Worm (Caenorhabditis elegans) whole organism, mixed stage, embryonic: ENCODE measurements around the gene sru-1.

Experiments
- M03D4.4 ChIP-seq: sonication (generic microtip); optimal IDR thresholded peaks from 2 replicates; lab custom pipeline; 2017; ENCODE audit warnings: mild to moderate bottlenecking, missing genetic modification characterization, missing compliant biosample characterization
- bed-3 ChIP-seq: fragments of 200-800 bp; sonication (Bioruptor generic); optimal IDR thresholded peaks from 3 replicates; lab custom pipeline; 2018; ENCODE audit warnings: mild to moderate bottlenecking, missing genetic modification characterization, moderate library complexity, missing compliant biosample characterization
- blmp-1 ChIP-seq: fragments of 150-350 bp; optimal IDR thresholded peaks from 2 replicates; lab custom pipeline; 2014; ENCODE audit warnings: missing biosample characterization, missing genetic modification characterization
- ceh-39 ChIP-seq: fragments of 150-350 bp; optimal IDR thresholded peaks from 2 replicates; lab custom pipeline; 2014; ENCODE audit warnings: missing biosample characterization, missing genetic modification characterization
- ceh-43 ChIP-seq: fragments of 200-800 bp; sonication (Bioruptor generic); optimal IDR thresholded peaks from 2 replicates; lab custom pipeline; 2018; ENCODE audit warnings: mild to moderate bottlenecking, missing genetic modification characterization, moderate library complexity, missing compliant biosample characterization
- ceh-83 ChIP-seq: fragments of 200-800 bp; sonication (Bioruptor generic); optimal IDR thresholded peaks from 2 replicates; lab custom pipeline; 2018; ENCODE audit warnings: mild to moderate bottlenecking, missing genetic modification characterization, missing compliant biosample characterization
- ces-1 ChIP-seq: fragments of 150-350 bp; optimal IDR thresholded peaks from 2 replicates; lab custom pipeline; 2014; ENCODE audit warnings: missing biosample characterization, missing genetic modification reagents, missing genetic modification characterization
- cnd-1 ChIP-seq: fragments of 200-800 bp; sonication (Bioruptor generic); optimal IDR thresholded peaks from 2 replicates; lab custom pipeline; 2018; ENCODE audit warnings: mild to moderate bottlenecking, missing genetic modification characterization, missing compliant biosample characterization
- drap-1 ChIP-seq: fragments of 200-800 bp; sonication (Bioruptor generic); optimal IDR thresholded peaks from 3 replicates; lab custom pipeline; 2018; ENCODE audit warnings: mild to moderate bottlenecking, missing genetic modification characterization, missing compliant biosample characterization
- elt-1 ChIP-seq: sonication (generic microtip); optimal IDR thresholded peaks from 2 replicates; lab custom pipeline; 2017; ENCODE audit warnings: missing genetic modification characterization, mild to moderate bottlenecking, missing compliant biosample characterization, antibody characterized with exemption, moderate library complexity, borderline replicate concordance; ENCODE audit not compliant: insufficient read depth
- elt-3 ChIP-seq: fragments of 150-350 bp; optimal IDR thresholded peaks from 2 replicates; lab custom pipeline; 2014; ENCODE audit warnings: missing biosample characterization, missing genetic modification characterization
- flh-1 ChIP-seq: fragments of 200-800 bp; sonication (Bioruptor generic); optimal IDR thresholded peaks from 2 replicates; lab custom pipeline; 2018; ENCODE audit warnings: mild to moderate bottlenecking, missing genetic modification characterization, moderate library complexity, missing compliant biosample characterization
- ham-2 ChIP-seq: fragments of 200-800 bp; sonication (Bioruptor generic); optimal IDR thresholded peaks from 2 replicates; lab custom pipeline; 2018; ENCODE audit warnings: mild to moderate bottlenecking, missing genetic modification characterization, missing compliant biosample characterization
- hlh-1 ChIP-seq: fragments of 150-350 bp; optimal IDR thresholded peaks from 2 replicates; lab custom pipeline; 2014; ENCODE audit warnings: missing biosample characterization, missing genetic modification reagents, missing genetic modification characterization
- lin-13 ChIP-seq: fragments of 150-350 bp; optimal IDR thresholded peaks from 2 replicates; lab custom pipeline; 2014; ENCODE audit warnings: missing biosample characterization, missing genetic modification characterization
- lin-32 ChIP-seq: fragments of 200-800 bp; sonication (Bioruptor generic); optimal IDR thresholded peaks from 2 replicates; lab custom pipeline; 2018; ENCODE audit warnings: mild to moderate bottlenecking, missing genetic modification characterization, missing compliant biosample characterization
- lsy-2 ChIP-seq: fragments of 150-350 bp; optimal IDR thresholded peaks from 2 replicates; lab custom pipeline; 2014; ENCODE audit warnings: missing biosample characterization, missing genetic modification characterization
- mab-5 ChIP-seq: fragments of 150-350 bp; optimal IDR thresholded peaks from 2 replicates; lab custom pipeline; 2014; ENCODE audit warnings: missing biosample characterization, missing genetic modification characterization
- mep-1 ChIP-seq: fragments of 150-350 bp; optimal IDR thresholded peaks from 2 replicates; lab custom pipeline; 2017; ENCODE audit warnings: missing biosample characterization, missing genetic modification reagents, missing genetic modification characterization, inconsistent platforms
- mls-2 ChIP-seq: sonication (generic microtip); optimal IDR thresholded peaks from 2 replicates; lab custom pipeline; 2016; ENCODE audit warnings: mild to moderate bottlenecking, missing genetic modification characterization, moderate library complexity, missing compliant biosample characterization
- nhr-12 ChIP-seq: fragments of 150-350 bp; optimal IDR thresholded peaks from 2 replicates; lab custom pipeline; 2014; ENCODE audit warnings: missing biosample characterization, missing genetic modification characterization
- nhr-2 ChIP-seq: fragments of 150-350 bp; optimal IDR thresholded peaks from 2 replicates; lab custom pipeline; 2014; ENCODE audit warnings: missing biosample characterization, missing genetic modification characterization
- nhr-237 ChIP-seq: fragments of 150-350 bp; optimal IDR thresholded peaks from 2 replicates; lab custom pipeline; 2014; ENCODE audit warnings: missing biosample characterization, missing genetic modification characterization
- nhr-28 ChIP-seq: fragments of 150-350 bp; optimal IDR thresholded peaks from 2 replicates; lab custom pipeline; 2014; ENCODE audit warnings: missing biosample characterization, missing genetic modification characterization
- nhr-76 ChIP-seq: sonication (generic microtip); optimal IDR thresholded peaks from 2 replicates; lab custom pipeline; 2017; ENCODE audit warnings: missing biosample characterization, missing genetic modification characterization
- pha-4 ChIP-seq: fragments of 150-350 bp; optimal IDR thresholded peaks from 2 replicates; lab custom pipeline; 2018; ENCODE audit warnings: missing biosample characterization, missing genetic modification reagents, missing genetic modification characterization
- sem-2 ChIP-seq: fragments of 200-800 bp; sonication (Bioruptor generic); optimal IDR thresholded peaks from 2 replicates; lab custom pipeline; 2018; ENCODE audit warnings: mild to moderate bottlenecking, missing genetic modification characterization, missing compliant biosample characterization
- snpc-4 ChIP-seq: fragments of 150-350 bp; optimal IDR thresholded peaks from 2 replicates; lab custom pipeline; 2014; ENCODE audit warnings: missing biosample characterization, missing genetic modification characterization
- sptf-1 ChIP-seq: sonication (generic microtip); optimal IDR thresholded peaks from 2 replicates; lab custom pipeline; 2017; ENCODE audit warnings: mild to moderate bottlenecking, missing genetic modification characterization, moderate library complexity, missing compliant biosample characterization
- tbx-8 ChIP-seq: fragments of 200-800 bp; sonication (Bioruptor generic); optimal IDR thresholded peaks from 2 replicates; lab custom pipeline; 2018; ENCODE audit warnings: mild to moderate bottlenecking, missing genetic modification characterization, moderate library complexity, missing compliant biosample characterization
- unc-120 ChIP-seq: sonication (generic microtip); optimal IDR thresholded peaks from 2 replicates; lab custom pipeline; 2017; ENCODE audit warnings: missing genetic modification characterization, missing compliant biosample characterization; ENCODE audit not compliant: poor library complexity, severe bottlenecking
- unc-39 ChIP-seq: fragments of 150-350 bp; optimal IDR thresholded peaks from 2 replicates; lab custom pipeline; 2014; ENCODE audit warnings: missing biosample characterization, missing genetic modification characterization
- unc-62 ChIP-seq: fragments of 150-350 bp; optimal IDR thresholded peaks from 2 replicates; lab custom pipeline; 2014; ENCODE audit warnings: missing biosample characterization, missing genetic modification reagents, missing genetic modification characterization
- zip-8 ChIP-seq: fragments of 150-350 bp; optimal IDR thresholded peaks from 2 replicates; lab custom pipeline; 2014; ENCODE audit warnings: missing biosample characterization, missing genetic modification characterization
- ztf-11 ChIP-seq: fragments of 150-350 bp; optimal IDR thresholded peaks from 2 replicates; lab custom pipeline; 2014; ENCODE audit warnings: missing biosample characterization, missing genetic modification characterization

Gene sru-1

ce11 chrIV:9442106-9442532, 46.3 kb upstream of the sru-1 start:
- TF ChIP-seq nhr-2 (tag; lab: Kevin White, UChicago) (no peak), elt-1 (tag; lab: Kevin White, UChicago) (peak; percentile 80)

- TF ChIP-seq unc-120 (tag; lab: Kevin White, UChicago) (no peak), tbx-8 (no peak), blmp-1 (tag; lab: Kevin White, UChicago) (no peak), hlh-1 (tag; lab: Kevin White, UChicago) (no peak), flh-1 (GFP tag; lab: Kevin White, UChicago) (no peak), cnd-1 (tag; lab: Kevin White, UChicago) (no peak), mls-2 (tag; lab: Kevin White, UChicago) (no peak), mab-5 (tag; lab: Kevin White, UChicago) (no peak), nhr-2 (tag; lab: Kevin White, UChicago) (no peak)
- TF ChIP-seq, all 35 proteins: peak for 0
These were observed 44.5 kb upstream of the sru-1 start, which contains the start of gene F38E11.9 for ce11 chrIV:9443940-9444339. TSS of gene F38E11.9 (minus strand) at chrIV:9444040.

DNA sequence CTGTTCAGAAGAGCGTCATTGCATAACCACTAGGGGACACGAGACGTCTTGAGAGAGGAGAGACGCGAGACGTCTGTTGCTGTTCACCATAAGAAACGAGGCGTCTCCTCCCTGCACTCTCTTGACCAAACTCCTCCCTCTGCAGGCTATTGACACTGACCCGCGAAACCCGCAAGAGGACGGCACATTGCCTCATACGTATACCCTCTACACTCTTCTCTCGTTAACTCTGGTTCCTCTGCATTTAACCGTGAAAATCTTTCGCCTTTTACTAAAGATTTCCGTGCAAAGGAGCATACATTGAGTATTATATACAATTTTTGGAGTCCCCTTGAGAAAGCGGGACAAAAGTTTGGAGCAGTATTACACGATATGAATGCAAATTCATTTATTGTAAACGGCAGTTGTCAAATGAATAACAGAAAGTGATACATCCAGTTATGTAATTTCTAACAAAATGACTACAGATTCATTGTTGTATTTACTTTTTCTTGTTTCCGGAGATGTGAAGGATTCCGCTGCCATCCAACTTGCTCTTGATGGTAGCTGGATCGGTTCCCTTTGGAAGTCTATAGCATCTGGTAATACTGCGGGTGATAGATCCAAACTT, 43.9 kb upstream of the sru-1 start:
- TF ChIP-seq drap-1 (peak; percentile 66), ceh-43 (no peak), unc-120 (tag; lab: Kevin White, UChicago) (peak; percentile 85), elt-3 (tag; lab: Kevin White, UChicago) (peak; percentile 38), unc-39 (tag; lab: Kevin White, UChicago) (no peak), sptf-1 (tag; lab: Kevin White, UChicago) (peak; percentile 46), tbx-8 (peak; percentile 33), elt-1 (tag; lab: Kevin White, UChicago) (no peak), hlh-1 (tag; lab: Kevin White, UChicago) (peak; percentile 63), snpc-4 (no peak), ceh-39 (tag; lab: Kevin White, UChicago) (peak; percentile 78), lin-13 (peak; percentile 94), M03D4.4 (tag; lab: Kevin White, UChicago) (no peak), cnd-1 (tag; lab: Kevin White, UChicago) (peak; percentile 54), flh-1 (GFP tag; lab: Kevin White, UChicago) (no peak), ces-1 (GFP tag; lab: Kevin White, UChicago) (peak; percentile 84), nhr-2 (tag; lab: Kevin White, UChicago) (peak; percentile 41), bed-3 (no peak), mab-5 (tag; lab: Kevin White, UChicago) (no peak), nhr-76 (tag; lab: Kevin White, UChicago) (no peak), zip-8 (tag; lab: Kevin White, UChicago) (no peak), mep-1 (tag; lab: Kevin White, UChicago) (peak; percentile 80), nhr-237 (peak; percentile 48), lin-32 (GFP tag; lab: Kevin White, UChicago) (no peak), mls-2 (tag; lab: Kevin White, UChicago) (no peak), blmp-1 (tag; lab: Kevin White, UChicago) (no peak), ham-2 (GFP tag; lab: Kevin White, UChicago) (peak; percentile 45), ceh-83 (no peak), pha-4 (tag; lab: Kevin White, UChicago) (peak; percentile 97), nhr-28 (tag; lab: Kevin White, UChicago) (no peak), nhr-12 (tag; lab: Kevin White, UChicago) (peak; percentile 29), unc-62 (GFP tag; lab: Kevin White, UChicago) (peak; percentile 38), sem-2 (GFP tag; lab: Kevin White, UChicago) (peak; percentile 43), ztf-11 (tag; lab: Kevin White, UChicago) (peak; percentile 54), lsy-2 (tag; lab: Kevin White, UChicago) (peak; percentile 76)
